Fruit fly (Drosophila melanogaster): ENCODE data around the gene CG10969.

CG10969 gene

dm6 chr3L:12815756-12816155, 34.9 kb upstream of the CG10969 start (continued):
- TF ChIP-seq CG15011 (GFP tag; optimal IDR thresholded peaks at IDR 0.05) (no peak), CG12769 (tag; optimal IDR thresholded peaks at IDR 0.05) (no peak), run (tag; optimal IDR thresholded peaks at IDR 0.05) (no peak), danr (GFP tag; IDR thresholded peaks at IDR 0.05) (no peak), Mrtf (GFP tag; IDR thresholded peaks at IDR 0.05) (no peak), CG17829 (tag; optimal IDR thresholded peaks at IDR 0.05) (no peak), Deaf1 (tag; optimal IDR thresholded peaks at IDR 0.05) (no peak), pho (GFP tag; optimal IDR thresholded peaks at IDR 0.05) (no peak), Bgb (GFP tag; IDR thresholded peaks at IDR 0.05; ENCODE audit: partially characterized antibody) (peak; percentile 67), knrl (GFP tag; IDR thresholded peaks at IDR 0.05; ENCODE audit: partially characterized antibody) (peak; percentile 36; the same call in 2 of the 3 replicates), CG1024 (GFP tag; IDR thresholded peaks at IDR 0.05) (no peak), CG7556 (GFP tag; optimal IDR thresholded peaks at IDR 0.05) (no peak), fd102C (GFP tag; optimal IDR thresholded peaks at IDR 0.05) (no peak), pb (GFP tag; optimal IDR thresholded peaks at IDR 0.05) (no peak), sc (optimal IDR thresholded peaks at IDR 0.05) (no peak), sc (GFP tag; optimal IDR thresholded peaks at IDR 0.05) (no peak), bowl (GFP tag; IDR thresholded peaks at IDR 0.05) (no peak), tna (GFP tag; IDR thresholded peaks at IDR 0.05; ENCODE audit: partially characterized antibody) (peak; percentile 56), CG6813 (GFP tag; optimal IDR thresholded peaks at IDR 0.05) (no peak), ssp (GFP tag; IDR thresholded peaks at IDR 0.05) (no peak), dan (GFP tag; IDR thresholded peaks at IDR 0.05) (no peak), D19A (tag; optimal IDR thresholded peaks at IDR 0.05) (no peak), CG7963 (GFP tag; IDR thresholded peaks at IDR 0.05; ENCODE audit: partially characterized antibody) (peak; percentile 63; the same call in 2 of the 3 replicates), Xrp1 (GFP tag; IDR thresholded peaks at IDR 0.05) (no peak), Dll (GFP tag; IDR thresholded peaks at IDR 0.05; ENCODE audit: partially characterized antibody) (no peak), ttk (GFP tag; IDR thresholded peaks at IDR 0.05) (no peak), CG16863 (GFP tag; optimal IDR thresholded peaks at IDR 0.05) (no peak), CG34224 (GFP tag; IDR thresholded peaks at IDR 0.05; ENCODE audit: partially characterized antibody) (no peak; the same call in 2 of the 3 replicates), gcm (GFP tag; optimal IDR thresholded peaks at IDR 0.05) (no peak), chm (GFP tag; IDR thresholded peaks at IDR 0.05) (0 out of 2 replicates have a peak, but pooled peaks have one; percentile 33), ash1 (GFP tag; optimal IDR thresholded peaks at IDR 0.05) (no peak), gt (GFP tag; IDR thresholded peaks at IDR 0.05) (no peak)

DNA sequence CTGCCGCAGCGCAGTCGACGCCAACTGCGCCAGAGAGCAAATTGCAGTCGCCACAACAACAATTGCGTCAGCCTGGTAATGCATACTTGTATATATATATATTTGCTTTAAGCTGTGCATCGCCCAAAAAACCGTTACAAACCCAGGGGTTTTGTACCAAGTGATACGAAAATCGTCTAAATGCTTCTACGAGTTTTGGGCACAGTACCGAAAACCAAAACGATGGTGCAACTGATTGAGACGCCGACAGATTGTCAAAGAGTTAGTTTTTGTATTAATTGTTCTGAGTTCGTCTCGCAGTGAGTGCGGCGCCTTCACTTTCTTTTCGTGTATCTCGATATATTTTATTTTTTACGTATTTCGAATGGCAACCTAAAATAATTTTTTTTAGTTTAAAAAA, 33.9 kb upstream of the CG10969 start:
- TF ChIP-seq CG14860 (GFP tag; IDR thresholded peaks at IDR 0.05; ENCODE audit: partially characterized antibody) (peak; percentile 35; the same call in 2 of the 3 replicates), CG12104 (GFP tag; optimal IDR thresholded peaks at IDR 0.05) (no peak), bbx (GFP tag; IDR thresholded peaks at IDR 0.05; ENCODE audit: partially characterized antibody) (peak; percentile 69), shn (GFP tag; optimal IDR thresholded peaks at IDR 0.05) (no peak), ara (GFP tag; IDR thresholded peaks at IDR 0.05) (0 out of 2 replicates have a peak, but pooled peaks have one; percentile 13), Myb (GFP tag; optimal IDR thresholded peaks at IDR 0.05) (peak; percentile 13), ci (GFP tag; IDR thresholded peaks at IDR 0.05) (no peak), tna (GFP tag; IDR thresholded peaks at IDR 0.05; ENCODE audit: partially characterized antibody) (peak; percentile 50; the same call in 1 of the 2 replicates), Dad (GFP tag; optimal IDR thresholded peaks at IDR 0.05) (no peak), CG9609 (GFP tag; optimal IDR thresholded peaks at IDR 0.05) (no peak), sd (tag; optimal IDR thresholded peaks at IDR 0.05) (no peak), CG42726 (GFP tag; IDR thresholded peaks at IDR 0.05; ENCODE audit: partially characterized antibody) (0 out of 2 replicates have a peak, but pooled peaks have one; percentile 54), Scr (GFP tag; IDR thresholded peaks at IDR 0.05; ENCODE audit: partially characterized antibody) (peak; percentile 43; the same call in 1 of the 2 replicates), CG14710 (tag; optimal IDR thresholded peaks at IDR 0.05) (no peak), Dref (GFP tag; IDR thresholded peaks at IDR 0.05) (no peak), bigmax (GFP tag; optimal IDR thresholded peaks at IDR 0.05) (peak; percentile 40), CG8359 (GFP tag; optimal IDR thresholded peaks at IDR 0.05; ENCODE audit: borderline replicate concordance) (no peak), CG4360 (GFP tag; IDR thresholded peaks at IDR 0.05) (peak; percentile 49), knrl (GFP tag; IDR thresholded peaks at IDR 0.05; ENCODE audit: partially characterized antibody) (peak; percentile 28; the same call in 2 of the 3 replicates), Bdp1 (GFP tag; optimal IDR thresholded peaks at IDR 0.05) (peak; percentile 98), vnd (GFP tag; IDR thresholded peaks at IDR 0.05; ENCODE audit: partially characterized antibody) (peak; percentile 55; the same call in 2 of the 3 replicates)
